Worm (Caenorhabditis elegans) whole organism, young adult: ENCODE measurements around the gene srxa-6.

Experiments used
- B0261.1 ChIP-seq: sonication (generic microtip); optimal IDR thresholded peaks from 2 replicates; lab custom pipeline; 2016; ENCODE audit warnings: mild to moderate bottlenecking, missing genetic modification characterization, moderate library complexity, missing compliant biosample characterization
- F10E7.11 ChIP-seq: sonication (generic microtip); optimal IDR thresholded peaks from 2 replicates; lab custom pipeline; 2017; ENCODE audit warnings: mild to moderate bottlenecking, missing genetic modification characterization, moderate library complexity, missing compliant biosample characterization
- F39B2.1 ChIP-seq: fragments of 200-800 bp; sonication (Bioruptor generic); IDR thresholded peaks from 2 replicates; pipeline ENCODE4 v1.3.6; 2022; ENCODE audit warnings: missing genetic modification reagents, missing genetic modification characterization, missing compliant biosample characterization
- F52B5.7 ChIP-seq: sonication (generic microtip); optimal IDR thresholded peaks from 2 replicates; lab custom pipeline; 2016; ENCODE audit warnings: mild to moderate bottlenecking, missing genetic modification characterization, missing compliant biosample characterization
- F55B11.4 ChIP-seq: sonication (generic microtip); optimal IDR thresholded peaks from 2 replicates; lab custom pipeline; 2016; ENCODE audit warnings: missing compliant biosample characterization, missing genetic modification characterization, borderline replicate concordance; ENCODE audit not compliant: insufficient read depth
- K12H6.12 ChIP-seq: fragments of 200-800 bp; sonication (Bioruptor generic); optimal IDR thresholded peaks from 2 replicates; lab custom pipeline; 2018; ENCODE audit warnings: mild to moderate bottlenecking, missing genetic modification characterization, missing compliant biosample characterization
- T07F8.4 ChIP-seq: sonication (generic microtip); optimal IDR thresholded peaks from 2 replicates; lab custom pipeline; 2016; ENCODE audit warnings: mild to moderate bottlenecking, missing genetic modification characterization, moderate library complexity, missing compliant biosample characterization
- Y67H2A.10 ChIP-seq: fragments of 200-800 bp; sonication (Bioruptor generic); conservative IDR thresholded peaks from 2 replicates; pipeline ENCODE4 v1.3.6; 2022; ENCODE audit warnings: missing genetic modification reagents, missing genetic modification characterization, missing compliant biosample characterization
- ama-1 ChIP-seq, 3 experiments: fragments of 150-350 bp in 1 of 3; sonication (generic microtip) in 2 of 3; optimal IDR thresholded peaks; 2 replicates each; lab custom pipeline; 2014 to 2018; ENCODE audit warnings: missing biosample characterization in 2 of 3, missing genetic modification characterization in 2 of 3, missing genetic modification reagents in 2 of 3
- aptf-2 ChIP-seq: fragments of 200-800 bp; sonication (Bioruptor generic); conservative IDR thresholded peaks from 2 replicates; pipeline ENCODE4 v1.3.6; 2022; ENCODE audit warnings: missing genetic modification reagents, missing genetic modification characterization, missing compliant biosample characterization
- aptf-3 ChIP-seq: fragments of 200-800 bp; sonication (Bioruptor generic); IDR thresholded peaks from 2 replicates; pipeline ENCODE4 v1.3.6; 2022; ENCODE audit warnings: missing genetic modification characterization, missing compliant biosample characterization
- bed-2 ChIP-seq: fragments of 200-800 bp; sonication (Bioruptor generic); IDR thresholded peaks from 2 replicates; pipeline ENCODE4 v1.3.6; 2022; ENCODE audit warnings: missing genetic modification reagents, missing genetic modification characterization, missing compliant biosample characterization
- efl-1 ChIP-seq: fragments of 150-350 bp; optimal IDR thresholded peaks from 2 replicates; lab custom pipeline; 2014; ENCODE audit warnings: missing biosample characterization, missing genetic modification reagents, missing genetic modification characterization
- egrh-3 ChIP-seq: fragments of 200-800 bp; sonication (Bioruptor generic); IDR thresholded peaks from 2 replicates; pipeline ENCODE4 v1.3.6; 2022; ENCODE audit warnings: missing genetic modification reagents, missing genetic modification characterization, missing compliant biosample characterization
- ekl-4 ChIP-seq: fragments of 200-800 bp; sonication (Bioruptor generic); IDR thresholded peaks from 2 replicates; pipeline ENCODE4 v1.3.6; 2022; ENCODE audit warnings: missing genetic modification reagents, missing genetic modification characterization, missing compliant biosample characterization
- hlh-26 ChIP-seq: fragments of 200-800 bp; sonication (Bioruptor generic); conservative IDR thresholded peaks from 2 replicates; pipeline ENCODE4 v1.3.6; 2022; ENCODE audit warnings: missing genetic modification reagents, missing genetic modification characterization, missing compliant biosample characterization
- let-526 ChIP-seq: fragments of 200-800 bp; sonication (Bioruptor generic); IDR thresholded peaks from 2 replicates; pipeline ENCODE4 v1.3.6; 2022; ENCODE audit warnings: missing genetic modification reagents, missing genetic modification characterization, missing compliant biosample characterization
- lin-35 ChIP-seq, 3 experiments: fragments of 150-350 bp in 2 of 3; sonication (generic microtip) in 1 of 3; optimal IDR thresholded peaks; 2 replicates each; lab custom pipeline; 2014 to 2018; ENCODE audit warnings: missing biosample characterization in 3 of 3, missing genetic modification characterization in 3 of 3, missing genetic modification reagents in 3 of 3
- mes-4 ChIP-seq: sonication (generic microtip); optimal IDR thresholded peaks from 2 replicates; lab custom pipeline; 2016; ENCODE audit warnings: missing genotype, missing genetic modification characterization, missing compliant biosample characterization
- mxl-1 ChIP-seq: sonication (generic microtip); optimal IDR thresholded peaks from 2 replicates; lab custom pipeline; 2016; ENCODE audit warnings: missing genetic modification characterization, missing compliant biosample characterization
- nfyb-1 ChIP-seq: fragments of 200-800 bp; sonication (Bioruptor generic); IDR thresholded peaks from 2 replicates; pipeline ENCODE4 v1.3.6; 2022; ENCODE audit warnings: missing genetic modification reagents, missing genetic modification characterization, missing compliant biosample characterization
- nhr-120 ChIP-seq: fragments of 200-800 bp; sonication (Bioruptor generic); IDR thresholded peaks from 2 replicates; pipeline ENCODE4 v1.3.6; 2022; ENCODE audit warnings: missing genetic modification characterization, missing compliant biosample characterization
- pbrm-1 ChIP-seq: fragments of 200-800 bp; sonication (Bioruptor generic); IDR thresholded peaks from 2 replicates; pipeline ENCODE4 v1.3.6; 2022; ENCODE audit warnings: missing genetic modification reagents, missing genetic modification characterization, missing compliant biosample characterization
- sdz-38 ChIP-seq: sonication (generic microtip); optimal IDR thresholded peaks from 2 replicates; lab custom pipeline; 2016; ENCODE audit warnings: missing genotype, missing genetic modification characterization, missing compliant biosample characterization
- sptf-2 ChIP-seq: fragments of 200-800 bp; sonication (Bioruptor generic); optimal IDR thresholded peaks from 2 replicates; lab custom pipeline; 2018; ENCODE audit warnings: mild to moderate bottlenecking, missing genetic modification characterization, missing compliant biosample characterization
- zfh-2 ChIP-seq: fragments of 200-800 bp; sonication (Bioruptor generic); conservative IDR thresholded peaks from 2 replicates; pipeline ENCODE4 v1.3.6; 2022; ENCODE audit warnings: missing genetic modification reagents, missing genetic modification characterization, missing compliant biosample characterization
- ztf-25 ChIP-seq: fragments of 200-800 bp; sonication (Bioruptor generic); IDR thresholded peaks from 2 replicates; pipeline ENCODE4 v1.3.6; 2022; ENCODE audit warnings: missing genetic modification reagents, missing genetic modification characterization, missing compliant biosample characterization
- ztf-26 ChIP-seq: sonication (generic microtip); optimal IDR thresholded peaks from 2 replicates; lab custom pipeline; 2017; ENCODE audit warnings: missing genetic modification characterization, missing compliant biosample characterization
- ztf-3 ChIP-seq: fragments of 200-800 bp; sonication (Bioruptor generic); optimal IDR thresholded peaks from 2 replicates; lab custom pipeline; 2018; ENCODE audit warnings: mild to moderate bottlenecking, missing genetic modification characterization, missing compliant biosample characterization

Gene srxa-6

ce11 chrV:20756385-20756996 lies 21.7 kb downstream of the srxa-6 start (continued):
- TF ChIP-seq F52B5.7 (tag; lab: Kevin White, UChicago) (no peak), F10E7.11 (tag; lab: Kevin White, UChicago) (no peak)

ce11 chrV:20757255-20757654 lies 22.5 kb downstream of the srxa-6 start:
- TF ChIP-seq B0261.1 (no peak), zfh-2 (peak; percentile 66; the same call in 1 of the 2 replicates)

- no peak for TF ChIP-seq nfyb-1 (GFP tag; lab: Robert Waterston, UW)
- TF ChIP-seq let-526 (GFP tag; lab: Robert Waterston, UW) = no peak
- no peak for TF ChIP-seq bed-2 (GFP tag; lab: Robert Waterston, UW)
- TF ChIP-seq ztf-26 (tag; lab: Kevin White, UChicago) = no peak
- TF ChIP-seq pbrm-1 (GFP tag; lab: Robert Waterston, UW) = no peak
- TF ChIP-seq sptf-2 = no peak
- no peak for TF ChIP-seq F10E7.11 (tag; lab: Kevin White, UChicago)
- TF ChIP-seq ztf-25 (GFP tag; lab: Robert Waterston, UW) = no peak
- no peak for TF ChIP-seq efl-1
- TF ChIP-seq T07F8.4 (tag; lab: Kevin White, UChicago) = no peak
- TF ChIP-seq ztf-3 (GFP tag; lab: Kevin White, UChicago) = no peak
- TF ChIP-seq egrh-3 (GFP tag; lab: Robert Waterston, UW) = no peak
These were observed 23.3 kb downstream of the srxa-6 start for ce11 chrV:20758106-20758505.

ce11 chrV:20761758-20762157 lies 27.0 kb downstream of the srxa-6 start:
- TF ChIP-seq ekl-4 (GFP tag; lab: Robert Waterston, UW) = no peak
- TF ChIP-seq K12H6.12 (tag; lab: Kevin White, UChicago) = no peak
- no peak for TF ChIP-seq F55B11.4 (tag; lab: Kevin White, UChicago)
- no peak for TF ChIP-seq aptf-3 (GFP tag; lab: Robert Waterston, UW)
- no peak for TF ChIP-seq ama-1 (optimal IDR thresholded peaks at IDR 0.05; lab: Kevin White, UChicago)
- TF ChIP-seq ama-1 (GFP tag; optimal IDR thresholded peaks at IDR 0.05; lab: Kevin White, UChicago) = no peak
- TF ChIP-seq mes-4 = no peak
- no peak for TF ChIP-seq aptf-2 (GFP tag; lab: Robert Waterston, UW)

ce11 chrV:20763192-20763591 lies 28.4 kb downstream of the srxa-6 start:
- no peak for TF ChIP-seq lin-35 (GFP tag; optimal IDR thresholded peaks at IDR 0.05; lab: Kevin White, UChicago)

- TF ChIP-seq hlh-26 (GFP tag; lab: Robert Waterston, UW) = no peak
- no peak for TF ChIP-seq Y67H2A.10
- no peak for TF ChIP-seq mxl-1
- TF ChIP-seq F39B2.1 (GFP tag; lab: Robert Waterston, UW) = no peak
- no peak for TF ChIP-seq nhr-120 (GFP tag; lab: Robert Waterston, UW)
- no peak for TF ChIP-seq sdz-38 (tag; lab: Kevin White, UChicago)
These were observed 35.3 kb downstream of the srxa-6 start, which contains the start of gene elp-1 for ce11 chrV:20770061-20770460. elp-1 (minus strand) TSS chrV:20770161.
